Worm (Caenorhabditis elegans): ENCODE results near the gene gem-1.

Gene gem-1

DNA sequence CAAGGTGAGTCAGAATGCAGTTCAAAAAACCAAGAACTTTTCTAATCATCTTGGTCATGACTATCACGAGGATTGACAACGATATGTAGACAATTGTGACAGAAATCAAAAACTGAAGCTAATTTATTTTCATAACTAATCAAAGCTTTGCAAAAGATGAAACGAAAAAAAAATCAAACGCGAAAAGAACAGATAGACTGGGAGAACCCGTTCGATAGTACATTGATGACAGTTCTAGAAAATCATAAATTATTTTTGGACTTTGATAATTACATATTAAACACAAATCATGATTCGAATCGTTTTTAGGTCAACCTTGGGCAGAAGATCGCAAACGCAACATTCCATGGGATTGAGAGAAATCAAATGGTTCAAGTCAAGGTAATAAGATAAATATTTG, 51.8 kb downstream of the gem-1 start:
- TF ChIP-seq pha-4 (tag; optimal IDR thresholded peaks at IDR 0.05) (no peak), lin-32 (GFP tag; optimal IDR thresholded peaks at IDR 0.05) (no peak), nhr-237 (tag; optimal IDR thresholded peaks at IDR 0.05) (no peak), drap-1 (GFP tag; optimal IDR thresholded peaks at IDR 0.05) (no peak), blmp-1 (tag; optimal IDR thresholded peaks at IDR 0.05) (no peak), elt-1 (tag; optimal IDR thresholded peaks at IDR 0.05; ENCODE audit: borderline replicate concordance, insufficient read depth) (no peak), lin-13 (tag; optimal IDR thresholded peaks at IDR 0.05) (no peak)

ce11 chrX:13324326-13324725, 52.5 kb downstream of the gem-1 start:
- no peak for TF ChIP-seq unc-62 (GFP tag; optimal IDR thresholded peaks at IDR 0.05)
- TF ChIP-seq nhr-237 (tag; optimal IDR thresholded peaks at IDR 0.05): no peak
- no peak for TF ChIP-seq snpc-4 (tag; optimal IDR thresholded peaks at IDR 0.05)
- TF ChIP-seq ceh-83 (GFP tag; optimal IDR thresholded peaks at IDR 0.05): no peak
- TF ChIP-seq bed-3 (GFP tag; optimal IDR thresholded peaks at IDR 0.05): no peak
- no peak for TF ChIP-seq tbx-8 (GFP tag; optimal IDR thresholded peaks at IDR 0.05)
- TF ChIP-seq unc-120 (tag; optimal IDR thresholded peaks at IDR 0.05; ENCODE audit: poor library complexity, severe bottlenecking): no peak
- TF ChIP-seq sptf-1 (tag; optimal IDR thresholded peaks at IDR 0.05): no peak
- TF ChIP-seq M03D4.4 (tag; optimal IDR thresholded peaks at IDR 0.05): no peak
- TF ChIP-seq mep-1 (tag; optimal IDR thresholded peaks at IDR 0.05): no peak
- TF ChIP-seq lsy-2 (tag; optimal IDR thresholded peaks at IDR 0.05): no peak
- TF ChIP-seq lin-32 (GFP tag; optimal IDR thresholded peaks at IDR 0.05): no peak
- TF ChIP-seq ceh-43 (GFP tag; optimal IDR thresholded peaks at IDR 0.05): no peak
- no peak for TF ChIP-seq flh-1 (GFP tag; optimal IDR thresholded peaks at IDR 0.05)
- no peak for TF ChIP-seq unc-39 (tag; optimal IDR thresholded peaks at IDR 0.05)

ce11 chrX:13323697-13324096, 53.1 kb downstream of the gem-1 start:
- no peak for TF ChIP-seq unc-62 (GFP tag; optimal IDR thresholded peaks at IDR 0.05)
- TF ChIP-seq blmp-1 (tag; optimal IDR thresholded peaks at IDR 0.05): no peak
- no peak for TF ChIP-seq nhr-28 (tag; optimal IDR thresholded peaks at IDR 0.05)
- TF ChIP-seq bed-3 (GFP tag; optimal IDR thresholded peaks at IDR 0.05): no peak
- TF ChIP-seq flh-1 (GFP tag; optimal IDR thresholded peaks at IDR 0.05): no peak
- no peak for TF ChIP-seq mls-2 (tag; optimal IDR thresholded peaks at IDR 0.05)
- TF ChIP-seq tbx-8 (GFP tag; optimal IDR thresholded peaks at IDR 0.05): no peak
- TF ChIP-seq snpc-4 (tag; optimal IDR thresholded peaks at IDR 0.05): no peak
- TF ChIP-seq nhr-237 (tag; optimal IDR thresholded peaks at IDR 0.05): no peak
- TF ChIP-seq unc-39 (tag; optimal IDR thresholded peaks at IDR 0.05): no peak
- TF ChIP-seq sptf-1 (tag; optimal IDR thresholded peaks at IDR 0.05): no peak
- TF ChIP-seq elt-3 (tag; optimal IDR thresholded peaks at IDR 0.05): no peak
- no peak for TF ChIP-seq mab-5 (tag; optimal IDR thresholded peaks at IDR 0.05)

DNA sequence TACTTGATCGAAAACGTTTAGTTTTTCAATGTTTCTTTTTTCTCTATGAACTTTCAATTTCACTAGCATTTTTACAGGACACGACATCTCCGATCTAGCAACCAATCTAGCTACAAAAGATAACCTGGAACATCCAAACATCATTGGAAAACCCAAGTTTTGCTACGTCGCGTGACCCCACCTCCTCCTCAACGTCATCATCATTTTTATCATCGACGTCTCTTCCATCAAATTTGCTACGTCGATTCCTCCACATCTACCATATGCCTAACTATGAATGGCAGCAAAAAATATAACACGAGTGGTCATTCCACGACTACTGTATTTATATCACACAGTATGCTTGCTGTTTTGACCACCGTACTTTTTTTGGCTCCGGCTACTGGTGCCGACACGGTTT, 53.9 kb downstream of the gem-1 start, which contains the start of gene F46G10.2:
F46G10.2 (plus strand) TSS at position 78 of the 400 bp plus-strand sequence.
- TF ChIP-seq zip-8 (tag; optimal IDR thresholded peaks at IDR 0.05): no peak
- no peak for TF ChIP-seq nhr-237 (tag; optimal IDR thresholded peaks at IDR 0.05)
- TF ChIP-seq lsy-2 (tag; optimal IDR thresholded peaks at IDR 0.05): no peak
- no peak for TF ChIP-seq blmp-1 (tag; optimal IDR thresholded peaks at IDR 0.05)
- TF ChIP-seq ceh-83 (GFP tag; optimal IDR thresholded peaks at IDR 0.05): no peak
- TF ChIP-seq elt-3 (tag; optimal IDR thresholded peaks at IDR 0.05): no peak
- TF ChIP-seq mab-5 (tag; optimal IDR thresholded peaks at IDR 0.05): no peak
- TF ChIP-seq mls-2 (tag; optimal IDR thresholded peaks at IDR 0.05): no peak
- no peak for TF ChIP-seq nhr-76 (tag; optimal IDR thresholded peaks at IDR 0.05)
- no peak for TF ChIP-seq nhr-12 (tag; optimal IDR thresholded peaks at IDR 0.05)

All from whole organism, mixed stage, embryonic.